Worm (Caenorhabditis elegans): ENCODE measurements around the gene agxt-1.

Gene agxt-1

DNA sequence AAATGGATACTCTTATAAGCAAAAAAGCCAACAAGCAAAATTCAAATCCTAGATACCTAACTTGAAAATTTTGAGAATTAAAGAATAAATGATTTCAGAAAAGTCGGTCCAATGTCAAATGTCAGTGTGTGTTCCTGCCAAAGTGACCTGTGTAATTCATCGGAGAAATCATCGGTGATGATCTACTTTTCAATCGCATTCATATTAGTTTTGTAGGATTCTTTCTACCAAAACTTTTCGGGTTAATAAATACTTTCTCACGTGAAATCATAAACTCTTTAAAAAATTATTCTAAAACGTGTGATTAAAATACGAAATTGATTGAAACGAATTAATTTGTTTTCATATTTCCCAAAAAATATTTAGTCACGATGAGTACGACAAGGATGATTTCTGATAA is 6.4 kb upstream of the agxt-1 start, which contains the start of gene F46C5.7:
F46C5.7 (plus strand) TSS at position 301 of the 400 bp plus-strand sequence.
- TF ChIP-seq alr-1 (tag; optimal IDR thresholded peaks at IDR 0.05) (no peak), elt-1 (tag; optimal IDR thresholded peaks at IDR 0.05) (no peak), crh-2 (tag; optimal IDR thresholded peaks at IDR 0.05) (no peak), sma-9 (GFP tag; optimal IDR thresholded peaks at IDR 0.05) (no peak), sma-9 (tag; optimal IDR thresholded peaks at IDR 0.05) (no peak), nhr-237 (tag; optimal IDR thresholded peaks at IDR 0.05) (no peak), ztf-4 (tag; optimal IDR thresholded peaks at IDR 0.05) (no peak), egl-27 (tag; optimal IDR thresholded peaks at IDR 0.05) (no peak), blmp-1 (tag; optimal IDR thresholded peaks at IDR 0.05; ENCODE audit: insufficient read depth) (no peak), nhr-10 (tag; optimal IDR thresholded peaks at IDR 0.05) (no peak)

DNA sequence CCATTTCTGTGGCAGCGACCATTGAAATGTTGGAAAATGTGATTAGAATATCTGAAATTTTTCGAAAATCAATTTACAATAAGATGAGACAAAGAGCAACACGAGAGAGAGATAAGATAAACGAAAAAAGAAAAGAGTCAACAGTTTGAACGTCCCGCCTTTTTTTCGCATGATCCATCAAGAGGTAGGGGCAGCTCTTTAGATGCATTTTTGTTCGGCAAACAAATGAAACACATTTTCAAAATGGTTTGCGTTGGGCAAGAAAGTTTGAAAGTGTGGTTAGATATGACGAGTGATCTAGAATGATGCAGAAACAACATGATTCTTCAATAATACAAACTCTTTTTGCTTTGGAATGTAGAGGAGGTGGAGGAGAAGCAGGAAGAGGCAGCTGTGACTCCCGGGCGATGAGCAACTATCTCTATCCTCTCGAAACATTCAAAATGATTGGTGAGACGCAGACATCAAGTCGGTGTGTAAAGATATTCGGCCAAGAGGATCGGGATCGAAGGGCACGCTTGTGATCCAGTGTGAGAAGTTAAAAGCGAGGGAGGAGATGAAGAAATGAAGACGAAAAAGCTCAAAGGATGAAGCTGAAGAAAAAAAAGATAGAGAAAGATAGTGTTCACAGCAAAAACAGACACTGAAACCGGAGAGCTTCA is 802 bp upstream of the agxt-1 start, which contains the start of gene F46C5.6:
F46C5.6 (minus strand) TSS at position 51 of the 662 bp plus-strand sequence.
- TF ChIP-seq egl-27 (tag; optimal IDR thresholded peaks at IDR 0.05) (no peak), sem-4 (tag; optimal IDR thresholded peaks at IDR 0.05) (no peak), blmp-1 (tag; optimal IDR thresholded peaks at IDR 0.05; ENCODE audit: insufficient read depth) (no peak), sma-9 (GFP tag; optimal IDR thresholded peaks at IDR 0.05) (peak; percentile 17), sma-9 (tag; optimal IDR thresholded peaks at IDR 0.05) (no peak), nhr-237 (tag; optimal IDR thresholded peaks at IDR 0.05) (no peak), unc-62 (GFP tag; optimal IDR thresholded peaks at IDR 0.05) (no peak), ama-1 (optimal IDR thresholded peaks at IDR 0.05) (no peak), nhr-129 (tag; optimal IDR thresholded peaks at IDR 0.05) (peak; percentile 45), C34F6.9 (tag; optimal IDR thresholded peaks at IDR 0.05) (peak; percentile 28), lsy-2 (tag; optimal IDR thresholded peaks at IDR 0.05) (peak in 1 of 2 experiments; percentile 26), F13H6.1 (tag; optimal IDR thresholded peaks at IDR 0.05) (peak; percentile 84), nhr-21 (tag; optimal IDR thresholded peaks at IDR 0.05) (no peak)

ce11 chrII:8845932-8846331 is 534 bp downstream of the agxt-1 start:
- TF ChIP-seq unc-55 (GFP tag; optimal IDR thresholded peaks at IDR 0.05) (no peak), mbf-1 (tag; optimal IDR thresholded peaks at IDR 0.05) (no peak), alr-1 (tag; optimal IDR thresholded peaks at IDR 0.05) (no peak), R02D3.7 (tag; optimal IDR thresholded peaks at IDR 0.05) (no peak), C34F6.9 (tag; optimal IDR thresholded peaks at IDR 0.05) (no peak), sma-9 (GFP tag; optimal IDR thresholded peaks at IDR 0.05) (peak; percentile 50), sma-9 (tag; optimal IDR thresholded peaks at IDR 0.05) (no peak), nhr-10 (tag; optimal IDR thresholded peaks at IDR 0.05) (no peak), fos-1 (tag; optimal IDR thresholded peaks at IDR 0.05) (peak; percentile 18), F13H6.1 (tag; optimal IDR thresholded peaks at IDR 0.05) (peak; percentile 13), lin-11 (tag; optimal IDR thresholded peaks at IDR 0.05) (no peak), nhr-129 (tag; optimal IDR thresholded peaks at IDR 0.05) (no peak), crh-2 (tag; optimal IDR thresholded peaks at IDR 0.05) (peak; percentile 25), blmp-1 (tag; optimal IDR thresholded peaks at IDR 0.05; ENCODE audit: insufficient read depth) (peak; percentile 9)

DNA sequence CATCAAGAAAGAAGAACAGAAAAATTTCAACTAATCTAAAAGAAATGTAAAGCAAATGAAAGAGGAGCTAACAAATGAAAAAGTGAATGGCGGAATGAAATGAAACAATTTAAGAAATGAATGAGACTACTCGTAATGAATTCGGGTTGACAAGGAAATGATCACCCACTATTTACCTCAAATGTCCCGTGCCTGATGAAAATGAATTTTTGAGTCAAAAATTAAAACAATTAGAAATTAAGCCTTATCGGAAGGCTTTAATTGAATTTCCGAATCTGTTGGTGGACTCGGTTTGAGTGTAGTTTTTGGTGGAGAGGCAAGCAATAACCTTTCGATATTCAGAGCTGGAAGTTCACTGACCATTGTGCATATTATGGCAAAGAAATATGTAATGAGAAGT is 3.6 kb downstream of the agxt-1 start:
- TF ChIP-seq aly-2 (tag; optimal IDR thresholded peaks at IDR 0.05) (no peak), elt-1 (tag; optimal IDR thresholded peaks at IDR 0.05) (no peak), nhr-11 (tag; optimal IDR thresholded peaks at IDR 0.05) (no peak), gmeb-1 (tag; optimal IDR thresholded peaks at IDR 0.05) (no peak), lin-39 (tag; optimal IDR thresholded peaks at IDR 0.05) (no peak), dmd-4 (tag; optimal IDR thresholded peaks at IDR 0.05) (no peak), nhr-21 (tag; optimal IDR thresholded peaks at IDR 0.05) (no peak), F13H6.1 (tag; optimal IDR thresholded peaks at IDR 0.05) (no peak), nhr-6 (tag; optimal IDR thresholded peaks at IDR 0.05) (no peak), mab-5 (tag; optimal IDR thresholded peaks at IDR 0.05) (no peak)

DNA sequence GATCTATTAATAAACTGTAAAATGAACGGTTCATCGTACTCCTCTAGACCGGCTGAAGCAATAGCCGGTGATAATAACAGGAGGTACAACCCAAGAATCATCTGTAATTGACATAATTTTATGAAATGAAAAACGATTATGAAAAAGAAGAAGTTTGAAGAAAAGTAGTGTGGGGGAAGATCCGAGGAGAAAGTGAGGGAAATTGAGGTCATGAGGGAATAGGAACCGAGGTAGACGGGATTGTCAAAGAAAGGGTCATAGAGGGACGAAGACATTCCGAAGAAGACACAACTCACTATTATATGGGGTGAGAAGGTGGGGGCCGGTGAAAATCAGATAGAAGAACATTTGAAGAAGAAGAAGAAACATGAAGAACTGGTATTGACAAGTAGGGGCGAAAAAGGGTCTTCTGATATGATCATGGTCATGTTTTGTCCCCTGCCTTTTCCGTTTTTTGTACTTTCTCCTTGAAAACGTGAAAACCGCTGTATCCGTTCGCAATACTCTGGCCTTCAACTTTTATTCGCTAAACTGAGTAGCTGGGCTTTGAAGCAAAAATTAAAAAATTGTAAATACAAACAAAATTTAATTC is 6.7 kb downstream of the agxt-1 start, which contains the start of gene oac-46:
oac-46 (minus strand) TSS at position 101 of the 592 bp plus-strand sequence.
- no peak for TF ChIP-seq lin-11 (tag; optimal IDR thresholded peaks at IDR 0.05)
- TF ChIP-seq fos-1 (tag; optimal IDR thresholded peaks at IDR 0.05) = no peak
- TF ChIP-seq gmeb-1 (tag; optimal IDR thresholded peaks at IDR 0.05) = no peak
- no peak for TF ChIP-seq Y55F3AM.14 (GFP tag; optimal IDR thresholded peaks at IDR 0.05)
- TF ChIP-seq crh-2 (tag; optimal IDR thresholded peaks at IDR 0.05) = no peak
- TF ChIP-seq ztf-11 (tag; optimal IDR thresholded peaks at IDR 0.05) = no peak
- TF ChIP-seq nhr-21 (tag; optimal IDR thresholded peaks at IDR 0.05) = peak; percentile 8
- TF ChIP-seq nhr-25 (tag; optimal IDR thresholded peaks at IDR 0.05) = peak; percentile 66
- peak; percentile 22 for TF ChIP-seq sma-9 (GFP tag; optimal IDR thresholded peaks at IDR 0.05)
- TF ChIP-seq sma-9 (tag; optimal IDR thresholded peaks at IDR 0.05) = no peak
- peak; percentile 9 for TF ChIP-seq egl-27 (tag; optimal IDR thresholded peaks at IDR 0.05)
- TF ChIP-seq sma-3 (GFP tag; optimal IDR thresholded peaks at IDR 0.05) = peak; percentile 48
- TF ChIP-seq blmp-1 (tag; optimal IDR thresholded peaks at IDR 0.05; ENCODE audit: insufficient read depth) = peak; percentile 86
- no peak for TF ChIP-seq dmd-4 (tag; optimal IDR thresholded peaks at IDR 0.05)
- TF ChIP-seq mbf-1 (tag; optimal IDR thresholded peaks at IDR 0.05) = no peak
- no peak for TF ChIP-seq F13H6.1 (tag; optimal IDR thresholded peaks at IDR 0.05)
- TF ChIP-seq nhr-6 (tag; optimal IDR thresholded peaks at IDR 0.05) = no peak
- TF ChIP-seq elt-1 (tag; optimal IDR thresholded peaks at IDR 0.05) = no peak
- no peak for TF ChIP-seq C34F6.9 (tag; optimal IDR thresholded peaks at IDR 0.05)
- no peak for TF ChIP-seq zag-1 (tag; optimal IDR thresholded peaks at IDR 0.05)
- no peak for TF ChIP-seq unc-55 (GFP tag; optimal IDR thresholded peaks at IDR 0.05)
